In the genomic region with DNA sequence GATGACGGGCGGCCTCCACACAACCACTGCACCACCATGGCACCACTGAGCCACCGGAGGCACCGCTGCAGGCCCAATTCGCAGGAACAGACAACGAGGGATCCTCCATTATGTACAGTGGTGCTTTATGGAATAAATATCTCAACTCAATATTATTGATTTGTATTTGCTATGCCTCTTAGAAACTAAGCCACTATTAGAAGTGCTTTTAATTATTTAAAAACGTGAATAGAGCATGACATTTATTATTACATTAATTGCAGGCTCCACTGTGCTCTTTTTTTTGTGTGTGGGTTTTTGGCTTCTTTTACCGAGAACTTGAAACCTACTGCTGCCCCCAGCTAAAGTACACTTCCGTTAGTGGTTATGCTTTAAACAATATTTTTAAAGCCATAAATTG, we compare ENCODE assay signal across 1 fruit fly cellular context.
TF ChIP-seq lines count a peak whose summit lies in the region.

No protein-coding gene starts in this region.

TF ChIP-seq in whole organism, prepupa, 60 proteins besides CTCF, POLR2A, EP300 and RAD21 (continued from another document):
- peak; percentile 37 for TF ChIP-seq pdm3 (GFP tag; optimal IDR thresholded peaks at IDR 0.05; lab: Kevin White, UChicago)
- TF ChIP-seq CG6792 (GFP tag; optimal IDR thresholded peaks at IDR 0.05; lab: Kevin White, UChicago) = peak; percentile 37
- TF ChIP-seq acj6 (GFP tag; optimal IDR thresholded peaks at IDR 0.05; lab: Kevin White, UChicago) = peak; percentile 49
- TF ChIP-seq CG3032 (tag; optimal IDR thresholded peaks at IDR 0.05; lab: Kevin White, UChicago) = peak; percentile 39
- no peak for TF ChIP-seq dac (GFP tag; optimal IDR thresholded peaks at IDR 0.05; lab: Kevin White, UChicago)
- TF ChIP-seq Hr4 (GFP tag; optimal IDR thresholded peaks at IDR 0.05; lab: Kevin White, UChicago) = no peak
- peak; percentile 24 for TF ChIP-seq Eip75B (GFP tag; optimal IDR thresholded peaks at IDR 0.05; lab: Kevin White, UChicago)
- TF ChIP-seq fd85E (GFP tag; optimal IDR thresholded peaks at IDR 0.05; lab: Kevin White, UChicago) = no peak
- TF ChIP-seq dsx (GFP tag; optimal IDR thresholded peaks at IDR 0.05; lab: Kevin White, UChicago; ENCODE audit: poor library complexity, severe bottlenecking) = peak; percentile 28
- TF ChIP-seq Ets21C (GFP tag; optimal IDR thresholded peaks at IDR 0.05; lab: Kevin White, UChicago) = peak; percentile 14
- TF ChIP-seq topi (GFP tag; optimal IDR thresholded peaks at IDR 0.05; lab: Kevin White, UChicago) = peak; percentile 60
- no peak for TF ChIP-seq CG8119 (GFP tag; IDR thresholded peaks at IDR 0.05; lab: Robert Waterston, UW)
- TF ChIP-seq achi (GFP tag; optimal IDR thresholded peaks at IDR 0.05; lab: Kevin White, UChicago) = peak; percentile 36
- TF ChIP-seq esn (GFP tag; optimal IDR thresholded peaks at IDR 0.05; lab: Kevin White, UChicago) = peak; percentile 60
- TF ChIP-seq CG10669 (GFP tag; optimal IDR thresholded peaks at IDR 0.05; lab: Kevin White, UChicago) = peak; percentile 33
- TF ChIP-seq Hr39 (GFP tag; optimal IDR thresholded peaks at IDR 0.05; lab: Kevin White, UChicago) = peak; percentile 63
- no peak for TF ChIP-seq eg (GFP tag; IDR thresholded peaks at IDR 0.05; lab: Robert Waterston, UW)
- TF ChIP-seq net (GFP tag; optimal IDR thresholded peaks at IDR 0.05; lab: Kevin White, UChicago) = no peak
- TF ChIP-seq Ets96B (tag; optimal IDR thresholded peaks at IDR 0.05; lab: Kevin White, UChicago) = peak; percentile 56
- TF ChIP-seq CG6854 (GFP tag; optimal IDR thresholded peaks at IDR 0.05; lab: Kevin White, UChicago) = no peak
- TF ChIP-seq Eip93F (GFP tag; optimal IDR thresholded peaks at IDR 0.05; lab: Kevin White, UChicago) = no peak
- TF ChIP-seq fkh (GFP tag; optimal IDR thresholded peaks at IDR 0.05; lab: Kevin White, UChicago) = no peak
- no peak for TF ChIP-seq Gug (GFP tag; IDR thresholded peaks at IDR 0.05; lab: Robert Waterston, UW)
- TF ChIP-seq Sox102F (GFP tag; optimal IDR thresholded peaks at IDR 0.05; lab: Kevin White, UChicago) = peak; percentile 69
- peak; percentile 61 for TF ChIP-seq CG31627 (GFP tag; optimal IDR thresholded peaks at IDR 0.05; lab: Kevin White, UChicago)
- no peak for TF ChIP-seq CG15336 (GFP tag; IDR thresholded peaks at IDR 0.05; lab: Robert Waterston, UW)
- peak; percentile 47 for TF ChIP-seq vri (GFP tag; optimal IDR thresholded peaks at IDR 0.05; lab: Kevin White, UChicago)
- TF ChIP-seq Met (GFP tag; optimal IDR thresholded peaks at IDR 0.05; lab: Kevin White, UChicago) = peak; percentile 71
- TF ChIP-seq CG8632 (GFP tag; optimal IDR thresholded peaks at IDR 0.05; lab: Kevin White, UChicago) = peak; percentile 22
- no peak for TF ChIP-seq CG8319 (GFP tag; optimal IDR thresholded peaks at IDR 0.05; lab: Kevin White, UChicago)
- TF ChIP-seq OdsH (GFP tag; optimal IDR thresholded peaks at IDR 0.05; lab: Kevin White, UChicago) = peak; percentile 11
- peak; percentile 45 for TF ChIP-seq cyc (GFP tag; optimal IDR thresholded peaks at IDR 0.05; lab: Kevin White, UChicago)
- TF ChIP-seq Lpt (GFP tag; optimal IDR thresholded peaks at IDR 0.05; lab: Kevin White, UChicago) = no peak
